Worm (Caenorhabditis elegans) whole organism, late embryonic: ENCODE results near the gene ZK1290.13.

Experiments used
- C08G9.2 ChIP-seq: sonication (generic microtip); optimal IDR thresholded peaks from 2 replicates; lab custom pipeline; 2016; ENCODE audit warnings: mild to moderate bottlenecking, missing genetic modification characterization, moderate library complexity, missing compliant biosample characterization
- C38D4.7 ChIP-seq: fragments of 200-800 bp; sonication (Bioruptor generic); optimal IDR thresholded peaks from 2 replicates; lab custom pipeline; 2018; ENCODE audit warnings: mild to moderate bottlenecking, missing genetic modification characterization, moderate library complexity, missing compliant biosample characterization
- F13H6.1 ChIP-seq: sonication (generic microtip); optimal IDR thresholded peaks from 2 replicates; lab custom pipeline; 2016; ENCODE audit warnings: missing genetic modification characterization, missing compliant biosample characterization
- T23F11.4 ChIP-seq: fragments of 200-800 bp; sonication (Bioruptor generic); optimal IDR thresholded peaks from 2 replicates; lab custom pipeline; 2018; ENCODE audit warnings: mild to moderate bottlenecking, missing genetic modification characterization, missing compliant biosample characterization
- ama-1 ChIP-seq: fragments of 150-350 bp; optimal IDR thresholded peaks from 2 replicates; lab custom pipeline; 2014
- ceh-14 ChIP-seq: sonication (generic microtip); optimal IDR thresholded peaks from 2 replicates; lab custom pipeline; 2016; ENCODE audit warnings: missing genotype, missing genetic modification characterization, missing compliant biosample characterization
- ceh-18 ChIP-seq: sonication (generic microtip); optimal IDR thresholded peaks from 2 replicates; lab custom pipeline; 2016; ENCODE audit warnings: missing genetic modification characterization, missing compliant biosample characterization
- ceh-19 ChIP-seq: fragments of 200-800 bp; sonication (Bioruptor generic); optimal IDR thresholded peaks from 2 replicates; lab custom pipeline; 2018; ENCODE audit warnings: mild to moderate bottlenecking, missing genetic modification characterization, missing compliant biosample characterization
- ceh-22 ChIP-seq: sonication (generic microtip); optimal IDR thresholded peaks from 2 replicates; lab custom pipeline; 2017; ENCODE audit warnings: missing biosample characterization, missing genetic modification characterization
- ceh-31 ChIP-seq: sonication (generic microtip); optimal IDR thresholded peaks from 2 replicates; lab custom pipeline; 2016; ENCODE audit warnings: missing genetic modification characterization, missing compliant biosample characterization
- ceh-48 ChIP-seq: sonication (generic microtip); optimal IDR thresholded peaks from 2 replicates; lab custom pipeline; 2016; ENCODE audit warnings: missing genetic modification characterization, inconsistent platforms, missing compliant biosample characterization
- ceh-6 ChIP-seq: fragments of 200-800 bp; sonication (Bioruptor generic); optimal IDR thresholded peaks from 2 replicates; lab custom pipeline; 2018; ENCODE audit warnings: mild to moderate bottlenecking, missing genetic modification characterization, missing compliant biosample characterization
- ceh-9 ChIP-seq: sonication (generic microtip); optimal IDR thresholded peaks from 2 replicates; lab custom pipeline; 2016; ENCODE audit warnings: mild to moderate bottlenecking, missing genetic modification characterization, inconsistent platforms, missing compliant biosample characterization
- che-1 ChIP-seq: sonication (generic microtip); optimal IDR thresholded peaks from 2 replicates; lab custom pipeline; 2016; ENCODE audit warnings: mild to moderate bottlenecking, missing genetic modification characterization, missing compliant biosample characterization
- dmd-4 ChIP-seq: sonication (generic microtip); optimal IDR thresholded peaks from 2 replicates; lab custom pipeline; 2016; ENCODE audit warnings: borderline replicate concordance, missing genetic modification characterization, missing compliant biosample characterization
- dve-1 ChIP-seq: sonication (generic microtip); optimal IDR thresholded peaks from 2 replicates; lab custom pipeline; 2017; ENCODE audit warnings: antibody characterized with exemption, mild to moderate bottlenecking, missing genetic modification characterization, missing compliant biosample characterization
- ets-4 ChIP-seq: sonication (generic microtip); optimal IDR thresholded peaks from 2 replicates; lab custom pipeline; 2016; ENCODE audit warnings: missing genetic modification characterization, missing compliant biosample characterization
- eyg-1 ChIP-seq: sonication (generic microtip); optimal IDR thresholded peaks from 2 replicates; lab custom pipeline; 2016; ENCODE audit warnings: missing genotype, missing genetic modification characterization, missing compliant biosample characterization
- fax-1 ChIP-seq: sonication (generic microtip); optimal IDR thresholded peaks from 2 replicates; lab custom pipeline; 2016; ENCODE audit warnings: missing genotype, missing genetic modification characterization, missing compliant biosample characterization
- fkh-6 ChIP-seq: sonication (generic microtip); optimal IDR thresholded peaks from 2 replicates; lab custom pipeline; 2016; ENCODE audit warnings: missing genetic modification characterization, missing compliant biosample characterization
- hlh-30 ChIP-seq: sonication (generic microtip); optimal IDR thresholded peaks from 2 replicates; lab custom pipeline; 2017; ENCODE audit warnings: antibody characterized with exemption, missing genetic modification characterization, missing compliant biosample characterization; ENCODE audit not compliant: insufficient read depth
- hlh-8 ChIP-seq: sonication (generic microtip); optimal IDR thresholded peaks from 2 replicates; lab custom pipeline; 2016; ENCODE audit warnings: missing genotype, missing genetic modification characterization, missing compliant biosample characterization
- lim-6 ChIP-seq: sonication (generic microtip); optimal IDR thresholded peaks from 2 replicates; lab custom pipeline; 2016; ENCODE audit warnings: missing genetic modification characterization, missing compliant biosample characterization
- madf-2 ChIP-seq: sonication (generic microtip); optimal IDR thresholded peaks from 2 replicates; lab custom pipeline; 2017; ENCODE audit warnings: missing genetic modification characterization, missing compliant biosample characterization
- mec-3 ChIP-seq: sonication (generic microtip); optimal IDR thresholded peaks from 2 replicates; lab custom pipeline; 2016; ENCODE audit warnings: borderline replicate concordance, missing genetic modification characterization, missing compliant biosample characterization
- nfya-1 ChIP-seq: sonication (generic microtip); optimal IDR thresholded peaks from 2 replicates; lab custom pipeline; 2017; ENCODE audit warnings: missing genetic modification characterization, mild to moderate bottlenecking, missing compliant biosample characterization, antibody characterized with exemption, moderate library complexity
- nhr-11 ChIP-seq: fragments of 150-350 bp; optimal IDR thresholded peaks from 2 replicates; lab custom pipeline; 2014; ENCODE audit warnings: missing biosample characterization, missing genetic modification characterization
- nhr-232 ChIP-seq: sonication (generic microtip); optimal IDR thresholded peaks from 2 replicates; lab custom pipeline; 2016; ENCODE audit warnings: missing genetic modification characterization, missing compliant biosample characterization
- npax-4 ChIP-seq: sonication (generic microtip); optimal IDR thresholded peaks from 2 replicates; lab custom pipeline; 2016; ENCODE audit warnings: missing genetic modification characterization, missing compliant biosample characterization
- odd-2 ChIP-seq: sonication (generic microtip); optimal IDR thresholded peaks from 2 replicates; lab custom pipeline; 2017; ENCODE audit warnings: antibody characterized with exemption, mild to moderate bottlenecking, missing genetic modification characterization, missing compliant biosample characterization
- pat-9 ChIP-seq: fragments of 200-800 bp; sonication (Bioruptor generic); optimal IDR thresholded peaks from 2 replicates; lab custom pipeline; 2018; ENCODE audit warnings: mild to moderate bottlenecking, missing genetic modification characterization, moderate library complexity, missing compliant biosample characterization
- pax-1 ChIP-seq: fragments of 150-350 bp; optimal IDR thresholded peaks from 2 replicates; lab custom pipeline; 2014; ENCODE audit warnings: missing biosample characterization, missing genetic modification characterization
- pha-2 ChIP-seq: sonication (generic microtip); optimal IDR thresholded peaks from 2 replicates; lab custom pipeline; 2017; ENCODE audit warnings: mild to moderate bottlenecking, missing genetic modification characterization, missing compliant biosample characterization
- pha-4 ChIP-seq: fragments of 150-350 bp; optimal IDR thresholded peaks from 2 replicates; lab custom pipeline; 2018; ENCODE audit warnings: missing biosample characterization, missing genetic modification reagents, missing genetic modification characterization
- pqm-1 ChIP-seq: sonication (generic microtip); optimal IDR thresholded peaks from 2 replicates; lab custom pipeline; 2016; ENCODE audit warnings: missing genetic modification characterization, missing compliant biosample characterization
- pros-1 ChIP-seq: fragments of 150-350 bp; optimal IDR thresholded peaks from 2 replicates; lab custom pipeline; 2014; ENCODE audit warnings: missing biosample characterization, missing genetic modification reagents, missing genetic modification characterization
- ref-2 ChIP-seq: sonication (generic microtip); optimal IDR thresholded peaks from 2 replicates; lab custom pipeline; 2016; ENCODE audit warnings: missing genetic modification characterization, missing compliant biosample characterization
- rnt-1 ChIP-seq: sonication (generic microtip); optimal IDR thresholded peaks from 2 replicates; lab custom pipeline; 2016; ENCODE audit warnings: missing genetic modification characterization, missing compliant biosample characterization
- sox-2 ChIP-seq: fragments of 200-800 bp; sonication (Bioruptor generic); IDR thresholded peaks from 2 replicates; pipeline ENCODE4 v1.3.6; 2022; ENCODE audit warnings: missing genetic modification reagents, missing genetic modification characterization, missing compliant biosample characterization
- sox-4 ChIP-seq: sonication (generic microtip); optimal IDR thresholded peaks from 2 replicates; lab custom pipeline; 2017; ENCODE audit warnings: mild to moderate bottlenecking, missing genetic modification characterization, inconsistent platforms, missing compliant biosample characterization
- tbx-2 ChIP-seq: sonication (generic microtip); optimal IDR thresholded peaks from 2 replicates; lab custom pipeline; 2016; ENCODE audit warnings: missing genetic modification characterization, missing compliant biosample characterization
- tbx-7 ChIP-seq: sonication (generic microtip); optimal IDR thresholded peaks from 2 replicates; lab custom pipeline; 2016; ENCODE audit warnings: missing genotype, missing genetic modification characterization, missing compliant biosample characterization
- ttx-3 ChIP-seq: sonication (generic microtip); optimal IDR thresholded peaks from 2 replicates; lab custom pipeline; 2016; ENCODE audit warnings: missing genetic modification reagents, missing genetic modification characterization, missing compliant biosample characterization
- unc-3 ChIP-seq, 2 experiments: fragments of 200-800 bp in 1 of 2; sonication (Bioruptor generic) in 1 of 2; sonication (generic microtip) in 1 of 2; conservative IDR thresholded peaks in 1 of 2; optimal IDR thresholded peaks in 1 of 2; 2 replicates each; pipeline versions ENCODE4 v1.3.6 to Lab custom; 2016 to 2022; ENCODE audit warnings: missing compliant biosample characterization in 2 of 2, missing genetic modification characterization in 2 of 2, missing genetic modification reagents in 1 of 2
- unc-42 ChIP-seq: sonication (generic microtip); optimal IDR thresholded peaks from 2 replicates; lab custom pipeline; 2016; ENCODE audit warnings: missing genotype, missing genetic modification characterization, missing compliant biosample characterization
- unc-55 ChIP-seq: sonication (generic microtip); optimal IDR thresholded peaks from 2 replicates; lab custom pipeline; 2017; ENCODE audit warnings: missing biosample characterization, missing genetic modification reagents, missing genetic modification characterization
- zip-5 ChIP-seq: sonication (generic microtip); optimal IDR thresholded peaks from 2 replicates; lab custom pipeline; 2016; ENCODE audit warnings: missing genetic modification characterization, missing compliant biosample characterization
- ztf-16 ChIP-seq: sonication (generic microtip); optimal IDR thresholded peaks from 2 replicates; lab custom pipeline; 2017; ENCODE audit warnings: missing genetic modification characterization, missing compliant biosample characterization

The ZK1290.13 gene

ce11 chrII:7528210-7528609 lies 6.6 kb upstream of the ZK1290.13 start:
- no peak for TF ChIP-seq tbx-2 (tag; lab: Kevin White, UChicago)

ce11 chrII:7529078-7529683 lies 5.6 kb upstream of the ZK1290.13 start, which contains the start of gene ZK1290.5:
Gene ZK1290.5, plus strand, starts transcription at chrII:7529643.
- no peak for TF ChIP-seq dmd-4
- no peak for TF ChIP-seq dve-1 (tag; lab: Kevin White, UChicago)
- TF ChIP-seq lim-6 (tag; lab: Kevin White, UChicago): no peak
- TF ChIP-seq hlh-8 (tag; lab: Kevin White, UChicago): no peak
- TF ChIP-seq ceh-14 (tag; lab: Kevin White, UChicago): no peak
- no peak for TF ChIP-seq ceh-6 (GFP tag; lab: Kevin White, UChicago)
- TF ChIP-seq pqm-1: no peak
- TF ChIP-seq unc-55 (GFP tag; lab: Kevin White, UChicago): peak; percentile 69
- TF ChIP-seq ceh-31 (tag; lab: Kevin White, UChicago): no peak
- TF ChIP-seq C38D4.7 (GFP tag; lab: Kevin White, UChicago): no peak
- TF ChIP-seq C08G9.2 (tag; lab: Kevin White, UChicago): no peak
- TF ChIP-seq sox-4: no peak
- peak; percentile 61 for TF ChIP-seq hlh-30 (tag; lab: Kevin White, UChicago)
- TF ChIP-seq pha-2 (tag; lab: Kevin White, UChicago): no peak
- TF ChIP-seq ceh-48: no peak
- no peak for TF ChIP-seq pat-9 (tag; lab: Kevin White, UChicago)
- TF ChIP-seq ceh-18: peak; percentile 84
- TF ChIP-seq ref-2 (tag; lab: Kevin White, UChicago): no peak
- no peak for TF ChIP-seq zip-5 (tag; lab: Kevin White, UChicago)
- TF ChIP-seq ceh-19 (GFP tag; lab: Kevin White, UChicago): no peak
- no peak for TF ChIP-seq ttx-3 (tag; lab: Kevin White, UChicago)
- no peak for TF ChIP-seq fkh-6 (tag; lab: Kevin White, UChicago)
- TF ChIP-seq pax-1 (tag; lab: Kevin White, UChicago): no peak
- TF ChIP-seq sox-2 (GFP tag; lab: Robert Waterston, UW): no peak
- TF ChIP-seq npax-4: no peak
- no peak for TF ChIP-seq pha-4 (tag; lab: Kevin White, UChicago)
- no peak for TF ChIP-seq eyg-1 (tag; lab: Kevin White, UChicago)
- TF ChIP-seq madf-2 (tag; lab: Kevin White, UChicago): no peak
- TF ChIP-seq unc-42 (tag; lab: Kevin White, UChicago): no peak
- TF ChIP-seq ceh-22: no peak
- TF ChIP-seq odd-2 (tag; lab: Kevin White, UChicago): no peak
- no peak for TF ChIP-seq fax-1 (tag; lab: Kevin White, UChicago)
- no peak for TF ChIP-seq ztf-16 (tag; lab: Kevin White, UChicago)
- peak; percentile 10 for TF ChIP-seq F13H6.1
- no peak for TF ChIP-seq pros-1 (tag; lab: Kevin White, UChicago)
- peak; percentile 54 for TF ChIP-seq rnt-1
- no peak for TF ChIP-seq unc-3 (GFP tag; conservative IDR thresholded peaks at IDR 0.05; lab: Robert Waterston, UW)
- no peak for TF ChIP-seq unc-3 (tag; optimal IDR thresholded peaks at IDR 0.05; lab: Kevin White, UChicago)
- TF ChIP-seq mec-3 (tag; lab: Kevin White, UChicago): no peak
- no peak for TF ChIP-seq nhr-232 (tag; lab: Kevin White, UChicago)
- TF ChIP-seq che-1: no peak
- TF ChIP-seq tbx-7: no peak
- no peak for TF ChIP-seq ama-1
- TF ChIP-seq nfya-1 (tag; lab: Kevin White, UChicago): peak; percentile 50
- peak; percentile 18 for TF ChIP-seq ets-4 (tag; lab: Kevin White, UChicago)
- no peak for TF ChIP-seq nhr-11 (tag; lab: Kevin White, UChicago)
- no peak for TF ChIP-seq T23F11.4 (GFP tag; lab: Kevin White, UChicago)
- no peak for TF ChIP-seq ceh-9
